Fruit fly (Drosophila melanogaster): Measurements from ENCODE around the gene Dop1R1.

DNA sequence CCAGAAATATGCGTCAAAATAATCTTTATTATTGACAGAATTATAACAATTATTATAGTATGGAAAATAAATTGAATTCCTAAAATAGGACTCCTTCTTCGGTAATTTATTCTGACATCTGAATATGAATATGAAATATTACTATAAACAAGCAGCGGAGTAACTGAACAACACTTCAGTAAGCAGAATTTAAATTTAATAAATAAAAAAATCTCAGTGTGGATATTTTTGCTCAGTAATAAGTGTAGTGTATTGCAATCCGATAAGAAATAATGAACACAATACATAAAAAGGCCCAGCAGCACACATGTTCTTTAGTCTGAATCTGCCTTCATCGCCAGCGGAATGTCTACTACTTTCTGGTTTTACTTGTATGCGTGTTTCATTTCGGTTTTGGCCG, 41.2 kb upstream of the Dop1R1 start, which contains the start of gene CG43179:
- no peak for TF ChIP-seq CG12605 (GFP tag; IDR thresholded peaks at IDR 0.05)
- no peak for TF ChIP-seq Pif1B (GFP tag; optimal IDR thresholded peaks at IDR 0.05)
- TF ChIP-seq fd96Ca (GFP tag; IDR thresholded peaks at IDR 0.05): no peak
- no peak for TF ChIP-seq CG9948 (tag; optimal IDR thresholded peaks at IDR 0.05)
- TF ChIP-seq gl (tag; optimal IDR thresholded peaks at IDR 0.05): no peak
- no peak for TF ChIP-seq Pif1A (GFP tag; optimal IDR thresholded peaks at IDR 0.05)
- no peak for TF ChIP-seq CG4496 (GFP tag; IDR thresholded peaks at IDR 0.05)
- TF ChIP-seq Snoo (tag; optimal IDR thresholded peaks at IDR 0.05): no peak
- no peak for TF ChIP-seq CG8301 (tag; optimal IDR thresholded peaks at IDR 0.05)
- no peak for TF ChIP-seq D1 (tag; optimal IDR thresholded peaks at IDR 0.05)
- no peak for TF ChIP-seq CG10348 (GFP tag; IDR thresholded peaks at IDR 0.05)
- no peak for TF ChIP-seq CG32121 (GFP tag; IDR thresholded peaks at IDR 0.05)
- no peak for TF ChIP-seq EcR (GFP tag; optimal IDR thresholded peaks at IDR 0.05)

All from whole organism, pupa.